Worm (Caenorhabditis elegans) whole organism, young adult: Measurements from ENCODE around the gene nhr-277.
A peak's percentile ranks its signal among the peaks of the same experiment; 100 is the strongest.

Experiments
- B0019.2 ChIP-seq: fragments of 200-800 bp; sonication (Bioruptor generic); conservative IDR thresholded peaks from 2 replicates; pipeline ENCODE4 v1.3.6; 2022; ENCODE audit warnings: missing genetic modification reagents, missing genetic modification characterization, missing compliant biosample characterization
- B0261.1 ChIP-seq: sonication (generic microtip); optimal IDR thresholded peaks from 2 replicates; lab custom pipeline; 2016; ENCODE audit warnings: mild to moderate bottlenecking, missing genetic modification characterization, moderate library complexity, missing compliant biosample characterization
- B0336.3 ChIP-seq: fragments of 200-800 bp; sonication (Bioruptor generic); IDR thresholded peaks from 2 replicates; pipeline ENCODE4 v1.3.6; 2022; ENCODE audit warnings: missing genetic modification characterization, missing compliant biosample characterization
- C06A6.2 ChIP-seq: fragments of 200-800 bp; sonication (Bioruptor generic); conservative IDR thresholded peaks from 2 replicates; pipeline ENCODE4 v1.3.6; 2022; ENCODE audit warnings: missing genetic modification characterization, missing compliant biosample characterization
- F10E7.11 ChIP-seq: sonication (generic microtip); optimal IDR thresholded peaks from 2 replicates; lab custom pipeline; 2017; ENCODE audit warnings: mild to moderate bottlenecking, missing genetic modification characterization, moderate library complexity, missing compliant biosample characterization
- F22D6.2 ChIP-seq: sonication (generic microtip); optimal IDR thresholded peaks from 2 replicates; lab custom pipeline; 2016; ENCODE audit warnings: mild to moderate bottlenecking, missing genetic modification characterization, missing compliant biosample characterization
- F23B12.7 ChIP-seq: sonication (generic microtip); optimal IDR thresholded peaks from 2 replicates; lab custom pipeline; 2017; ENCODE audit warnings: missing genetic modification characterization, mild to moderate bottlenecking, missing compliant biosample characterization, antibody characterized with exemption, moderate library complexity; ENCODE audit not compliant: insufficient read depth
- F37B4.10 ChIP-seq: fragments of 200-800 bp; sonication (Bioruptor generic); IDR thresholded peaks from 2 replicates; pipeline ENCODE4 v1.3.6; 2022; ENCODE audit warnings: missing genetic modification characterization, missing compliant biosample characterization
- F57A8.1 ChIP-seq: fragments of 200-800 bp; sonication (Bioruptor generic); optimal IDR thresholded peaks from 2 replicates; lab custom pipeline; 2018; ENCODE audit warnings: mild to moderate bottlenecking, missing genetic modification characterization, moderate library complexity, missing compliant biosample characterization
- T07F8.4 ChIP-seq: sonication (generic microtip); optimal IDR thresholded peaks from 2 replicates; lab custom pipeline; 2016; ENCODE audit warnings: mild to moderate bottlenecking, missing genetic modification characterization, moderate library complexity, missing compliant biosample characterization
- T26A5.8 ChIP-seq: sonication (generic microtip); optimal IDR thresholded peaks from 2 replicates; lab custom pipeline; 2016; ENCODE audit warnings: missing genetic modification characterization, missing compliant biosample characterization
- Y56A3A.18 ChIP-seq: fragments of 200-800 bp; sonication (Bioruptor generic); IDR thresholded peaks from 2 replicates; pipeline ENCODE4 v1.3.6; 2022; ENCODE audit warnings: missing genetic modification reagents, missing genetic modification characterization, missing compliant biosample characterization
- ZK185.1 ChIP-seq: sonication (generic microtip); optimal IDR thresholded peaks from 2 replicates; lab custom pipeline; 2016; ENCODE audit warnings: mild to moderate bottlenecking, missing genetic modification characterization, missing compliant biosample characterization; ENCODE audit not compliant: poor library complexity, severe bottlenecking
- aptf-2 ChIP-seq: fragments of 200-800 bp; sonication (Bioruptor generic); conservative IDR thresholded peaks from 2 replicates; pipeline ENCODE4 v1.3.6; 2022; ENCODE audit warnings: missing genetic modification reagents, missing genetic modification characterization, missing compliant biosample characterization
- attf-5 ChIP-seq: fragments of 200-800 bp; sonication (Bioruptor generic); optimal IDR thresholded peaks from 2 replicates; lab custom pipeline; 2018; ENCODE audit warnings: mild to moderate bottlenecking, missing genetic modification characterization, missing compliant biosample characterization
- attf-6 ChIP-seq: fragments of 200-800 bp; sonication (Bioruptor generic); IDR thresholded peaks from 2 replicates; pipeline ENCODE4 v1.3.6; 2022; ENCODE audit warnings: missing genetic modification reagents, missing genetic modification characterization, missing compliant biosample characterization
- chd-7 ChIP-seq: sonication (generic microtip); optimal IDR thresholded peaks from 2 replicates; lab custom pipeline; 2016; ENCODE audit warnings: mild to moderate bottlenecking, missing genetic modification characterization, moderate library complexity, missing compliant biosample characterization
- die-1 ChIP-seq: sonication (generic microtip); optimal IDR thresholded peaks from 2 replicates; lab custom pipeline; 2016; ENCODE audit warnings: missing genotype, mild to moderate bottlenecking, missing genetic modification characterization, missing compliant biosample characterization
- dox-1 ChIP-seq: fragments of 200-800 bp; sonication (Bioruptor generic); IDR thresholded peaks from 2 replicates; pipeline ENCODE4 v1.3.6; 2022; ENCODE audit warnings: missing genetic modification reagents, missing genetic modification characterization, missing compliant biosample characterization
- dpl-1 ChIP-seq: fragments of 150-350 bp; optimal IDR thresholded peaks from 2 replicates; lab custom pipeline; 2014; ENCODE audit warnings: missing biosample characterization, missing genetic modification reagents, missing genetic modification characterization
- egl-18 ChIP-seq: fragments of 200-800 bp; sonication (Bioruptor generic); IDR thresholded peaks from 2 replicates; pipeline ENCODE4 v1.3.6; 2022; ENCODE audit warnings: missing genetic modification reagents, missing genetic modification characterization, missing compliant biosample characterization
- egl-44 ChIP-seq: fragments of 200-800 bp; sonication (Bioruptor generic); IDR thresholded peaks from 2 replicates; pipeline ENCODE4 v1.3.6; 2022; ENCODE audit warnings: missing genetic modification reagents, missing genetic modification characterization, missing compliant biosample characterization
- egrh-3 ChIP-seq: fragments of 200-800 bp; sonication (Bioruptor generic); IDR thresholded peaks from 2 replicates; pipeline ENCODE4 v1.3.6; 2022; ENCODE audit warnings: missing genetic modification reagents, missing genetic modification characterization, missing compliant biosample characterization
- ekl-4 ChIP-seq: fragments of 200-800 bp; sonication (Bioruptor generic); IDR thresholded peaks from 2 replicates; pipeline ENCODE4 v1.3.6; 2022; ENCODE audit warnings: missing genetic modification reagents, missing genetic modification characterization, missing compliant biosample characterization
- ets-4 ChIP-seq: fragments of 200-800 bp; sonication (Bioruptor generic); optimal IDR thresholded peaks from 2 replicates; lab custom pipeline; 2018; ENCODE audit warnings: mild to moderate bottlenecking, missing genetic modification characterization, missing compliant biosample characterization
- hmg-20 ChIP-seq: fragments of 200-800 bp; sonication (Bioruptor generic); IDR thresholded peaks from 2 replicates; pipeline ENCODE4 v1.3.6; 2022; ENCODE audit warnings: missing genetic modification reagents, missing genetic modification characterization, missing compliant biosample characterization
- lag-1 ChIP-seq: fragments of 200-800 bp; sonication (Bioruptor generic); IDR thresholded peaks from 2 replicates; pipeline ENCODE4 v1.3.6; 2022; ENCODE audit warnings: missing genetic modification reagents, missing genetic modification characterization, missing compliant biosample characterization
- lir-1 ChIP-seq: fragments of 200-800 bp; sonication (Bioruptor generic); conservative IDR thresholded peaks from 2 replicates; pipeline ENCODE4 v1.3.6; 2022; ENCODE audit warnings: missing genetic modification reagents, missing genetic modification characterization, missing compliant biosample characterization
- lsl-1 ChIP-seq: fragments of 200-800 bp; sonication (Bioruptor generic); optimal IDR thresholded peaks from 2 replicates; lab custom pipeline; 2018; ENCODE audit warnings: mild to moderate bottlenecking, missing genetic modification characterization, moderate library complexity, missing compliant biosample characterization
- madf-8 ChIP-seq: fragments of 200-800 bp; sonication (Bioruptor generic); conservative IDR thresholded peaks from 2 replicates; pipeline ENCODE4 v1.3.6; 2022; ENCODE audit warnings: missing genetic modification reagents, missing genetic modification characterization, missing compliant biosample characterization
- mcd-1 ChIP-seq: fragments of 200-800 bp; sonication (Bioruptor generic); IDR thresholded peaks from 2 replicates; pipeline ENCODE4 v1.3.6; 2022; ENCODE audit warnings: missing genetic modification reagents, missing genetic modification characterization, missing compliant biosample characterization
- nhr-90 ChIP-seq: sonication (generic microtip); optimal IDR thresholded peaks from 2 replicates; lab custom pipeline; 2016; ENCODE audit warnings: missing genotype, mild to moderate bottlenecking, missing genetic modification characterization, missing compliant biosample characterization
- pbrm-1 ChIP-seq: fragments of 200-800 bp; sonication (Bioruptor generic); IDR thresholded peaks from 2 replicates; pipeline ENCODE4 v1.3.6; 2022; ENCODE audit warnings: missing genetic modification reagents, missing genetic modification characterization, missing compliant biosample characterization
- repo-1 ChIP-seq: sonication (generic microtip); optimal IDR thresholded peaks from 2 replicates; lab custom pipeline; 2017; ENCODE audit warnings: mild to moderate bottlenecking, missing genetic modification characterization, missing compliant biosample characterization
- rpc-1 ChIP-seq, 2 experiments: fragments of 150-350 bp in 1 of 2; sonication (generic microtip) in 1 of 2; optimal IDR thresholded peaks; 2 replicates each; lab custom pipeline; 2014 to 2018; ENCODE audit warnings: missing biosample characterization in 1 of 2, missing genetic modification characterization in 1 of 2, missing genetic modification reagents in 1 of 2, missing genotype in 1 of 2
- sdz-38 ChIP-seq: sonication (generic microtip); optimal IDR thresholded peaks from 2 replicates; lab custom pipeline; 2016; ENCODE audit warnings: missing genotype, missing genetic modification characterization, missing compliant biosample characterization
- snpc-1.3 ChIP-seq: sonication (generic microtip); optimal IDR thresholded peaks from 2 replicates; lab custom pipeline; 2017; ENCODE audit warnings: missing genetic modification characterization, mild to moderate bottlenecking, missing compliant biosample characterization, antibody characterized with exemption, moderate library complexity, missing genotype, missing genetic modification reagents; ENCODE audit not compliant: insufficient read depth
- snpc-3.4 ChIP-seq: sonication (generic microtip); optimal IDR thresholded peaks from 2 replicates; lab custom pipeline; 2017; ENCODE audit warnings: missing genetic modification characterization, mild to moderate bottlenecking, missing compliant biosample characterization, antibody characterized with exemption, moderate library complexity, missing genotype, missing genetic modification reagents
- snpc-4 ChIP-seq, 5 experiments: fragments of 150-350 bp in 1 of 5; sonication (generic microtip) in 4 of 5; optimal IDR thresholded peaks; 2 replicates each; lab custom pipeline; 2014 to 2018; ENCODE audit warnings: missing genetic modification characterization in 5 of 5, missing biosample characterization in 3 of 5, antibody characterized with exemption in 2 of 5, mild to moderate bottlenecking in 2 of 5, missing compliant biosample characterization in 2 of 5, missing genotype in 2 of 5, moderate library complexity in 2 of 5, missing genetic modification reagents in 1 of 5
- somi-1 ChIP-seq: fragments of 200-800 bp; sonication (Bioruptor generic); optimal IDR thresholded peaks from 2 replicates; lab custom pipeline; 2018; ENCODE audit warnings: mild to moderate bottlenecking, missing genetic modification characterization, missing compliant biosample characterization
- tbp1 ChIP-seq: fragments of 200-800 bp; sonication (Bioruptor generic); optimal IDR thresholded peaks from 2 replicates; lab custom pipeline; 2018; ENCODE audit warnings: mild to moderate bottlenecking, missing genetic modification characterization, missing compliant biosample characterization
- tlf-1 ChIP-seq: fragments of 200-800 bp; sonication (Bioruptor generic); optimal IDR thresholded peaks from 2 replicates; lab custom pipeline; 2018; ENCODE audit warnings: mild to moderate bottlenecking, missing genetic modification characterization, missing compliant biosample characterization
- unc-130 ChIP-seq: sonication (generic microtip); optimal IDR thresholded peaks from 2 replicates; lab custom pipeline; 2016; ENCODE audit warnings: missing genetic modification reagents, missing genetic modification characterization, missing compliant biosample characterization
- xnd-1 ChIP-seq: sonication (generic microtip); optimal IDR thresholded peaks from 2 replicates; lab custom pipeline; 2016; ENCODE audit warnings: missing genotype, missing genetic modification reagents, missing genetic modification characterization, missing compliant biosample characterization
- ztf-18 ChIP-seq: sonication (generic microtip); optimal IDR thresholded peaks from 2 replicates; lab custom pipeline; 2016; ENCODE audit warnings: missing genotype, mild to moderate bottlenecking, missing genetic modification characterization, missing compliant biosample characterization
- ztf-28 ChIP-seq: fragments of 200-800 bp; sonication (Bioruptor generic); IDR thresholded peaks from 2 replicates; pipeline ENCODE4 v1.3.6; 2022; ENCODE audit warnings: missing genetic modification reagents, missing genetic modification characterization, missing compliant biosample characterization
- ztf-3 ChIP-seq: fragments of 200-800 bp; sonication (Bioruptor generic); optimal IDR thresholded peaks from 2 replicates; lab custom pipeline; 2018; ENCODE audit warnings: mild to moderate bottlenecking, missing genetic modification characterization, missing compliant biosample characterization
- ztf-6 ChIP-seq: fragments of 200-800 bp; sonication (Bioruptor generic); IDR thresholded peaks from 2 replicates; pipeline ENCODE4 v1.3.6; 2022; ENCODE audit warnings: missing genetic modification reagents, missing genetic modification characterization, missing compliant biosample characterization

Gene nhr-277

DNA sequence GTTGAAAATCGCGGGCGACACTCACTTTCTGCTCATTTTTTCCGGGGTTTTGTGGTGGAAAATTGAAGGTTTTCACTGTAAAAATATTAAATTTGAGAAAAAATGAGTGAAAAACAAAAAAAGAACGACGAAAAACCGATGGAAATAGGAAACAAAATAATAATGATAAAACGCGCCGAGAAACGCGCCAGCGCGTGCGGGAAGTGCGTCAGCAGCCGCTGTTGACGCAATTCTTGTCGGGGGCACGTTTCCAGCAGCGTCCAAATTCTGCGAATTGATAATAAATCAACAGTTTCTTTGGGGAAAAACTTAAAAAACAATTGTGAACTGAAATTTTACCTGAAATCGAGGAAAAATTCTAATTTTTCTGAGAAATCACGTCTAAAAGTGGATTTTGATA lies 17.0 kb upstream of the nhr-277 start, which contains the start of gene ubxn-2 (continued):
- TF ChIP-seq mcd-1 (GFP tag; lab: Robert Waterston, UW) (peak; percentile 89), snpc-3.4 (tag; lab: Kevin White, UChicago) (no peak), aptf-2 (GFP tag; lab: Robert Waterston, UW) (no peak), egrh-3 (GFP tag; lab: Robert Waterston, UW) (no peak), Y56A3A.18 (no peak), F10E7.11 (tag; lab: Kevin White, UChicago) (no peak), tlf-1 (GFP tag; lab: Kevin White, UChicago) (peak; percentile 56), hmg-20 (peak; percentile 61; the same call in 1 of the 2 replicates), T26A5.8 (tag; lab: Kevin White, UChicago) (no peak), B0261.1 (no peak), B0336.3 (GFP tag; lab: Robert Waterston, UW) (peak; percentile 73), pbrm-1 (GFP tag; lab: Robert Waterston, UW) (peak; percentile 76), repo-1 (tag; lab: Kevin White, UChicago) (peak; percentile 59), F37B4.10 (GFP tag; lab: Robert Waterston, UW) (no peak), lsl-1 (peak; percentile 52), ztf-6 (GFP tag; lab: Robert Waterston, UW) (no peak), ztf-18 (tag; lab: Kevin White, UChicago) (peak; percentile 96), dox-1 (GFP tag; lab: Robert Waterston, UW) (peak; percentile 83), chd-7 (tag; lab: Kevin White, UChicago) (no peak), unc-130 (GFP tag; lab: Kevin White, UChicago) (peak; percentile 19), ZK185.1 (no peak), F22D6.2 (tag; lab: Kevin White, UChicago) (no peak), B0019.2 (GFP tag; lab: Robert Waterston, UW) (no peak), ztf-28 (no peak), tbp1 (GFP tag; lab: Kevin White, UChicago) (peak; percentile 58), dpl-1 (GFP tag; lab: Kevin White, UChicago) (peak; percentile 48), somi-1 (GFP tag; lab: Kevin White, UChicago) (no peak), C06A6.2 (no peak), sdz-38 (tag; lab: Kevin White, UChicago) (no peak), lag-1 (no peak), ztf-3 (GFP tag; lab: Kevin White, UChicago) (no peak), attf-6 (GFP tag; lab: Robert Waterston, UW) (0 out of 2 replicates have a peak, but pooled peaks have one; percentile 33), snpc-4 (GFP tag; optimal IDR thresholded peaks at IDR 0.05; lab: Kevin White, UChicago) (no peak), snpc-4 (tag; optimal IDR thresholded peaks at IDR 0.05; lab: Kevin White, UChicago) (peak in 2 of 4 experiments; percentile 34 to 49), F57A8.1 (GFP tag; lab: Kevin White, UChicago) (no peak), lir-1 (GFP tag; lab: Robert Waterston, UW) (no peak), egl-44 (GFP tag; lab: Robert Waterston, UW) (no peak), T07F8.4 (no peak), snpc-1.3 (tag; lab: Kevin White, UChicago) (peak; percentile 21), rpc-1 (optimal IDR thresholded peaks at IDR 0.05; lab: Kevin White, UChicago) (no peak), rpc-1 (tag; optimal IDR thresholded peaks at IDR 0.05; lab: Kevin White, UChicago) (no peak), ets-4 (GFP tag; lab: Kevin White, UChicago) (no peak), attf-5 (peak; percentile 64), xnd-1 (tag; lab: Kevin White, UChicago) (peak; percentile 34), ekl-4 (peak; percentile 29; the same call in 1 of the 2 replicates), F23B12.7 (peak; percentile 35), egl-18 (GFP tag; lab: Robert Waterston, UW) (no peak), madf-8 (GFP tag; lab: Robert Waterston, UW) (no peak; the same call in 1 of the 2 replicates), nhr-90 (tag; lab: Kevin White, UChicago) (no peak), die-1 (tag; lab: Kevin White, UChicago) (no peak)
